Worm (Caenorhabditis elegans) whole organism, early embryonic: ENCODE results near the gene M6.11.
A peak's percentile ranks its signal among the peaks of the same experiment; 100 is the strongest.

Source experiments
- B0310.2 ChIP-seq: sonication (generic microtip); optimal IDR thresholded peaks from 2 replicates; lab custom pipeline; 2016; ENCODE audit warnings: mild to moderate bottlenecking, missing genetic modification characterization, missing compliant biosample characterization
- F13C5.2 ChIP-seq: sonication (generic microtip); optimal IDR thresholded peaks from 2 replicates; lab custom pipeline; 2017; ENCODE audit warnings: mild to moderate bottlenecking, missing genetic modification characterization, inconsistent platforms, missing compliant biosample characterization
- aly-1 ChIP-seq: sonication (generic microtip); optimal IDR thresholded peaks from 2 replicates; lab custom pipeline; 2016; ENCODE audit warnings: missing genetic modification characterization, missing compliant biosample characterization
- ama-1 ChIP-seq: fragments of 150-350 bp; optimal IDR thresholded peaks from 2 replicates; lab custom pipeline; 2014
- ceh-36 ChIP-seq: sonication (generic microtip); optimal IDR thresholded peaks from 2 replicates; lab custom pipeline; 2016; ENCODE audit warnings: missing genetic modification characterization, inconsistent platforms, missing compliant biosample characterization
- ets-7 ChIP-seq: sonication (generic microtip); optimal IDR thresholded peaks from 2 replicates; lab custom pipeline; 2016; ENCODE audit warnings: missing genotype, missing genetic modification characterization, missing compliant biosample characterization
- hnd-1 ChIP-seq: sonication (generic microtip); optimal IDR thresholded peaks from 2 replicates; lab custom pipeline; 2016; ENCODE audit warnings: missing genetic modification characterization, missing compliant biosample characterization
- sea-1 ChIP-seq: fragments of 200-800 bp; sonication (Bioruptor generic); conservative IDR thresholded peaks from 2 replicates; pipeline ENCODE4 v1.3.6; 2022; ENCODE audit warnings: missing genetic modification characterization, missing compliant biosample characterization
- tbx-11 ChIP-seq: fragments of 200-800 bp; sonication (Bioruptor generic); IDR thresholded peaks from 2 replicates; pipeline ENCODE4 v1.3.6; 2022; ENCODE audit warnings: missing genetic modification characterization, missing compliant biosample characterization
- tbx-37 ChIP-seq: fragments of 200-800 bp; sonication (Bioruptor generic); conservative IDR thresholded peaks from 2 replicates; pipeline ENCODE4 v1.3.6; 2022; ENCODE audit warnings: missing genetic modification reagents, missing genetic modification characterization, missing compliant biosample characterization

DNA sequence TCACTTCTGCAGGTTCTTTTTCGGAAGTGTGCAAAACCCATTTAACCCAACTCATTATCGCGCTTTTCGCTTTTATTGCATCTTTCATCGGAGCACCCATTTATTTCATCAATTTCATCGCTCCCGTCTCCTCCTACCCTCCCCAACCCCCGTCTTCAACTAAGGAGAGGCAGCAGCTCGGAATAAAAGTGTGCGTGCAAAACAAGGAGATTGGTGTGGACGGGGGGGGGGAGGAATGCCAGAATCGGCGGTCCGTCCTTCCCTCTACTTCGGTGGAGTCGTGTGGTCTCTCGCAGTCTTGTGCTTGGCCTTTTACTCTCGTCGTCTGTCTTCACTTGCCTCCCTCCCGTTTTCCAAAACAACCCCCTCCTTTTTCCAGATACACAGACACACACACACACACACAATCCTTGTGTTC is 40.0 kb downstream of the M6.11 start:
- TF ChIP-seq B0310.2 (tag; lab: Kevin White, UChicago) (no peak), tbx-37 (GFP tag; lab: Robert Waterston, UW) (no peak), ets-7 (tag; lab: Kevin White, UChicago) (no peak), ama-1 (lab: Kevin White, UChicago) (no peak), F13C5.2 (tag; lab: Kevin White, UChicago) (peak; percentile 94), sea-1 (GFP tag; lab: Robert Waterston, UW) (no peak), tbx-11 (GFP tag; lab: Robert Waterston, UW) (no peak), hnd-1 (tag; lab: Kevin White, UChicago) (no peak), aly-1 (tag; lab: Kevin White, UChicago) (peak; percentile 73), ceh-36 (tag; lab: Kevin White, UChicago) (no peak)
